Worm (Caenorhabditis elegans) whole organism, L4 larva: Measurements from ENCODE around the gene K08B5.1.
A peak's percentile ranks its signal among the peaks of the same experiment; 100 is the strongest.

ENCODE experiments used
- F37D6.2 ChIP-seq: sonication (generic microtip); optimal IDR thresholded peaks from 2 replicates; lab custom pipeline; 2016; ENCODE audit warnings: mild to moderate bottlenecking, missing genetic modification characterization, missing compliant biosample characterization
- F49E8.2 ChIP-seq: sonication (generic microtip); optimal IDR thresholded peaks from 2 replicates; lab custom pipeline; 2016; ENCODE audit warnings: missing compliant biosample characterization, mild to moderate bottlenecking, missing genetic modification characterization, borderline replicate concordance
- R02D3.7 ChIP-seq: fragments of 150-350 bp; sonication (generic microtip); optimal IDR thresholded peaks from 3 replicates; lab custom pipeline; 2014; ENCODE audit warnings: missing biosample characterization, missing genetic modification characterization
- T26A8.4 ChIP-seq: fragments of 200-800 bp; sonication (Bioruptor generic); IDR thresholded peaks from 2 replicates; pipeline ENCODE4 v1.3.6; 2022; ENCODE audit warnings: missing genetic modification characterization, missing compliant biosample characterization
- Y105C5A.15 ChIP-seq: fragments of 200-800 bp; sonication (Bioruptor generic); IDR thresholded peaks from 2 replicates; pipeline ENCODE4 v1.3.6; 2022; ENCODE audit warnings: missing genetic modification characterization, missing compliant biosample characterization
- Y5F2A.4 ChIP-seq: fragments of 200-800 bp; sonication (Bioruptor generic); optimal IDR thresholded peaks from 2 replicates; lab custom pipeline; 2018; ENCODE audit warnings: mild to moderate bottlenecking, missing genetic modification characterization, missing compliant biosample characterization
- ZK337.2 ChIP-seq: fragments of 200-800 bp; sonication (Bioruptor generic); IDR thresholded peaks from 2 replicates; pipeline ENCODE4 v1.3.6; 2022; ENCODE audit warnings: missing genetic modification reagents, missing genetic modification characterization, missing compliant biosample characterization
- aha-1 ChIP-seq: fragments of 150-350 bp; peaks from one replicate; lab custom pipeline; 2014; ENCODE audit warnings: missing biosample characterization, missing genetic modification characterization
- aly-2 ChIP-seq: sonication (generic microtip); optimal IDR thresholded peaks from 2 replicates; lab custom pipeline; 2018; ENCODE audit warnings: missing biosample characterization, missing genetic modification characterization
- ama-1 ChIP-seq: fragments of 150-350 bp; optimal IDR thresholded peaks from 2 replicates; lab custom pipeline; 2014; ENCODE audit warnings: inconsistent platforms, mixed read lengths
- ceh-28 ChIP-seq: fragments of 150-350 bp; optimal IDR thresholded peaks from 2 replicates; lab custom pipeline; 2014; ENCODE audit warnings: missing biosample characterization, missing genetic modification reagents, missing genetic modification characterization
- ceh-32 ChIP-seq: sonication (generic microtip); optimal IDR thresholded peaks from 2 replicates; lab custom pipeline; 2016; ENCODE audit warnings: mild to moderate bottlenecking, missing genetic modification characterization, missing compliant biosample characterization; ENCODE audit not compliant: poor library complexity
- ceh-44 ChIP-seq: fragments of 200-800 bp; sonication (Bioruptor generic); IDR thresholded peaks from 2 replicates; pipeline ENCODE4 v1.3.6; 2022; ENCODE audit warnings: missing genetic modification reagents, missing genetic modification characterization, missing compliant biosample characterization
- ceh-62 ChIP-seq: sonication (generic microtip); optimal IDR thresholded peaks from 2 replicates; lab custom pipeline; 2017; ENCODE audit warnings: missing biosample characterization, missing genetic modification characterization
- daf-16 ChIP-seq, 3 experiments: sonication (generic microtip); optimal IDR thresholded peaks; 2 replicates each; lab custom pipeline; 2016 to 2017; ENCODE audit warnings: missing genetic modification characterization in 3 of 3, missing genetic modification reagents in 3 of 3, mild to moderate bottlenecking in 2 of 3, missing compliant biosample characterization in 2 of 3, missing biosample characterization in 1 of 3, moderate library complexity in 1 of 3
- daf-19 ChIP-seq: fragments of 200-800 bp; sonication (Bioruptor generic); conservative IDR thresholded peaks from 2 replicates; pipeline ENCODE4 v1.3.6; 2022; ENCODE audit warnings: missing genetic modification characterization, missing compliant biosample characterization
- dmd-8 ChIP-seq: fragments of 200-800 bp; sonication (Bioruptor generic); IDR thresholded peaks from 2 replicates; pipeline ENCODE4 v1.3.6; 2022; ENCODE audit warnings: missing genetic modification characterization, missing compliant biosample characterization
- duxl-1 ChIP-seq: sonication (generic microtip); optimal IDR thresholded peaks from 2 replicates; lab custom pipeline; 2016; ENCODE audit warnings: mild to moderate bottlenecking, missing genetic modification characterization, moderate library complexity, missing compliant biosample characterization; ENCODE audit not compliant: poor library complexity
- egl-27 ChIP-seq: sonication (generic microtip); optimal IDR thresholded peaks from 3 replicates; lab custom pipeline; 2017; ENCODE audit warnings: missing biosample characterization, missing genetic modification reagents, missing genetic modification characterization
- egl-43 ChIP-seq: fragments of 200-800 bp; sonication (Bioruptor generic); IDR thresholded peaks from 2 replicates; pipeline ENCODE4 v1.3.6; 2022; ENCODE audit warnings: missing genetic modification reagents, missing genetic modification characterization, missing compliant biosample characterization
- fos-1 ChIP-seq: fragments of 150-350 bp; optimal IDR thresholded peaks from 2 replicates; lab custom pipeline; 2014; ENCODE audit warnings: missing biosample characterization, missing genetic modification characterization
- gei-8 ChIP-seq: fragments of 200-800 bp; sonication (Bioruptor generic); optimal IDR thresholded peaks from 2 replicates; lab custom pipeline; 2018; ENCODE audit warnings: mild to moderate bottlenecking, missing genetic modification characterization, missing compliant biosample characterization
- hif-1 ChIP-seq, 2 experiments: sonication (generic microtip); optimal IDR thresholded peaks; 2 replicates each; lab custom pipeline; 2016 to 2017; ENCODE audit warnings: missing compliant biosample characterization in 2 of 2, missing genetic modification characterization in 2 of 2, missing genetic modification reagents in 2 of 2, missing genotype in 2 of 2, mild to moderate bottlenecking in 1 of 2
- hlh-11 ChIP-seq: fragments of 200-800 bp; sonication (Bioruptor generic); optimal IDR thresholded peaks from 2 replicates; lab custom pipeline; 2018; ENCODE audit warnings: mild to moderate bottlenecking, missing genetic modification characterization, missing compliant biosample characterization
- lin-1 ChIP-seq: fragments of 200-800 bp; sonication (Bioruptor generic); IDR thresholded peaks from 2 replicates; pipeline ENCODE4 v1.3.6; 2022; ENCODE audit warnings: missing genetic modification reagents, missing genetic modification characterization, missing compliant biosample characterization
- lin-13 ChIP-seq: fragments of 150-350 bp; optimal IDR thresholded peaks from 2 replicates; lab custom pipeline; 2014; ENCODE audit warnings: missing biosample characterization, missing genetic modification reagents, missing genetic modification characterization
- lin-15B ChIP-seq: fragments of 150-350 bp; sonication (generic microtip); optimal IDR thresholded peaks from 3 replicates; lab custom pipeline; 2014; ENCODE audit warnings: missing biosample characterization, missing genetic modification characterization
- lin-29 ChIP-seq: fragments of 200-800 bp; sonication (Bioruptor generic); IDR thresholded peaks from 2 replicates; pipeline ENCODE4 v1.3.6; 2022; ENCODE audit warnings: missing genetic modification reagents, missing genetic modification characterization, missing compliant biosample characterization
- lin-38 ChIP-seq: fragments of 200-800 bp; sonication (Bioruptor generic); IDR thresholded peaks from 2 replicates; pipeline ENCODE4 v1.3.6; 2022; ENCODE audit warnings: missing genetic modification reagents, missing genetic modification characterization, missing compliant biosample characterization
- lin-39 ChIP-seq: fragments of 150-350 bp; optimal IDR thresholded peaks from 2 replicates; lab custom pipeline; 2014; ENCODE audit warnings: missing biosample characterization, missing genetic modification reagents, missing genetic modification characterization
- madf-5 ChIP-seq, 2 experiments: fragments of 200-800 bp; sonication (Bioruptor generic); IDR thresholded peaks; 2 replicates each; pipeline ENCODE4 v1.3.6; 2022; ENCODE audit warnings: missing compliant biosample characterization in 2 of 2, missing genetic modification characterization in 2 of 2
- mdt-29 ChIP-seq: fragments of 200-800 bp; sonication (Bioruptor generic); IDR thresholded peaks from 2 replicates; pipeline ENCODE4 v1.3.6; 2022; ENCODE audit warnings: missing genetic modification reagents, missing genetic modification characterization, missing compliant biosample characterization
- mes-2 ChIP-seq: sonication (generic microtip); optimal IDR thresholded peaks from 2 replicates; lab custom pipeline; 2016; ENCODE audit warnings: missing genotype, mild to moderate bottlenecking, missing genetic modification characterization, missing compliant biosample characterization; ENCODE audit not compliant: poor library complexity, severe bottlenecking
- mxl-2 ChIP-seq: fragments of 200-800 bp; sonication (Bioruptor generic); conservative IDR thresholded peaks from 2 replicates; pipeline ENCODE4 v1.3.6; 2022; ENCODE audit warnings: missing genetic modification reagents, missing genetic modification characterization, missing compliant biosample characterization
- nhr-10 ChIP-seq: fragments of 150-350 bp; optimal IDR thresholded peaks from 2 replicates; lab custom pipeline; 2014; ENCODE audit warnings: missing biosample characterization, missing genetic modification characterization
- nhr-102 ChIP-seq: sonication (generic microtip); optimal IDR thresholded peaks from 2 replicates; lab custom pipeline; 2016; ENCODE audit warnings: mild to moderate bottlenecking, missing genetic modification characterization, moderate library complexity, missing compliant biosample characterization
- nhr-48 ChIP-seq: sonication (generic microtip); optimal IDR thresholded peaks from 2 replicates; lab custom pipeline; 2016; ENCODE audit warnings: mild to moderate bottlenecking, missing genetic modification characterization, missing compliant biosample characterization
- nhr-76 ChIP-seq: fragments of 150-350 bp; optimal IDR thresholded peaks from 2 replicates; lab custom pipeline; 2014; ENCODE audit warnings: missing biosample characterization, missing genetic modification characterization
- nhr-77 ChIP-seq: fragments of 150-350 bp; optimal IDR thresholded peaks from 2 replicates; lab custom pipeline; 2014; ENCODE audit warnings: missing biosample characterization, missing genetic modification characterization
- pqm-1 ChIP-seq: sonication (generic microtip); optimal IDR thresholded peaks from 2 replicates; lab custom pipeline; 2017; ENCODE audit warnings: missing biosample characterization, missing genetic modification characterization
- saeg-2 ChIP-seq: fragments of 200-800 bp; sonication (Bioruptor generic); IDR thresholded peaks from 2 replicates; pipeline ENCODE4 v1.3.6; 2022; ENCODE audit warnings: missing genetic modification reagents, missing genetic modification characterization, missing compliant biosample characterization
- skn-1 ChIP-seq: fragments of 150-350 bp; optimal IDR thresholded peaks from 2 replicates; lab custom pipeline; 2014; ENCODE audit warnings: missing biosample characterization, missing genetic modification characterization
- tra-1 ChIP-seq: fragments of 200-800 bp; sonication (Bioruptor generic); IDR thresholded peaks from 2 replicates; pipeline ENCODE4 v1.3.6; 2022; ENCODE audit warnings: missing genetic modification reagents, missing genetic modification characterization, missing compliant biosample characterization
- unc-130 ChIP-seq: sonication (generic microtip); optimal IDR thresholded peaks from 2 replicates; lab custom pipeline; 2016; ENCODE audit warnings: missing genetic modification reagents, missing genetic modification characterization, missing compliant biosample characterization
- vab-7 ChIP-seq: fragments of 200-800 bp; sonication (Bioruptor generic); IDR thresholded peaks from 2 replicates; pipeline ENCODE4 v1.3.6; 2022; ENCODE audit warnings: missing genetic modification reagents, missing genetic modification characterization, missing compliant biosample characterization
- zip-11 ChIP-seq: fragments of 200-800 bp; sonication (Bioruptor generic); IDR thresholded peaks from 2 replicates; pipeline ENCODE4 v1.3.6; 2022; ENCODE audit warnings: missing genetic modification characterization, missing compliant biosample characterization

Gene K08B5.1

ce11 chrX:16553845-16554426, 4.3 kb upstream of the K08B5.1 start, which contains the start of gene K08B5.2 (continued):
- TF ChIP-seq zip-11 (no peak), daf-19 (GFP tag; lab: Robert Waterston, UW) (no peak), nhr-10 (tag; lab: Kevin White, UChicago) (no peak), mdt-29 (GFP tag; lab: Robert Waterston, UW) (no peak), aly-2 (tag; lab: Kevin White, UChicago) (no peak), daf-16 (GFP tag; optimal IDR thresholded peaks at IDR 0.05; lab: Kevin White, UChicago) (peak in 1 of 2 experiments; percentile 95), daf-16 (tag; optimal IDR thresholded peaks at IDR 0.05; lab: Kevin White, UChicago) (peak; percentile 96), duxl-1 (tag; lab: Kevin White, UChicago) (no peak)

- TF ChIP-seq nhr-77 (tag; lab: Kevin White, UChicago) (no peak), lin-15B (tag; lab: Kevin White, UChicago) (no peak), unc-130 (GFP tag; lab: Kevin White, UChicago) (no peak), aha-1 (tag; lab: Kevin White, UChicago) (peak; percentile 57), ZK337.2 (no peak), ceh-32 (tag; lab: Kevin White, UChicago) (no peak)
- TF ChIP-seq, all 104 proteins: peak for 1
Observed at ce11 chrX:16555726-16556125, 2.5 kb upstream of the K08B5.1 start.

- TF ChIP-seq fos-1 (tag; lab: Kevin White, UChicago), result no peak
- no peak for TF ChIP-seq saeg-2
- peak in 1 of 2 experiments; percentile 46 for TF ChIP-seq daf-16 (GFP tag; optimal IDR thresholded peaks at IDR 0.05; lab: Kevin White, UChicago)
- peak; percentile 44 for TF ChIP-seq daf-16 (tag; optimal IDR thresholded peaks at IDR 0.05; lab: Kevin White, UChicago)
- TF ChIP-seq unc-130 (GFP tag; lab: Kevin White, UChicago), result peak; percentile 9
- no peak for TF ChIP-seq lin-13 (GFP tag; lab: Kevin White, UChicago)
- no peak for TF ChIP-seq zip-11
- peak; percentile 6 for TF ChIP-seq nhr-48
- no peak for TF ChIP-seq nhr-76 (tag; lab: Kevin White, UChicago)
- TF ChIP-seq skn-1 (tag; lab: Kevin White, UChicago), result no peak
- peak; percentile 66 for TF ChIP-seq vab-7 (GFP tag; lab: Robert Waterston, UW)
- TF ChIP-seq lin-1 (GFP tag; lab: Robert Waterston, UW), result peak; percentile 50; the same call in 1 of the 2 replicates
- no peak for TF ChIP-seq egl-43
- 0 out of 2 replicates have a peak, but pooled peaks have one; percentile 28 for TF ChIP-seq T26A8.4 (GFP tag; lab: Robert Waterston, UW)
- TF ChIP-seq F37D6.2 (tag; lab: Kevin White, UChicago), result no peak
- no peak for TF ChIP-seq ceh-62 (tag; lab: Kevin White, UChicago)
- no peak for TF ChIP-seq mxl-2
- TF ChIP-seq Y105C5A.15 (GFP tag; lab: Robert Waterston, UW), result no peak
- TF ChIP-seq ceh-44 (GFP tag; lab: Robert Waterston, UW), result no peak
- peak; percentile 40; the same call in 1 of the 2 replicates for TF ChIP-seq tra-1
- TF ChIP-seq ama-1 (lab: Kevin White, UChicago), result no peak
- TF ChIP-seq nhr-102 (tag; lab: Kevin White, UChicago), result no peak
- no peak for TF ChIP-seq ceh-28 (tag; lab: Kevin White, UChicago)
- TF ChIP-seq F49E8.2 (tag; lab: Kevin White, UChicago), result no peak
- TF ChIP-seq dmd-8, result 0 out of 2 replicates have a peak, but pooled peaks have one; percentile 54
- no peak for TF ChIP-seq lin-38 (GFP tag; lab: Robert Waterston, UW)
- TF ChIP-seq mes-2 (tag; lab: Kevin White, UChicago), result peak; percentile 57
- TF ChIP-seq Y5F2A.4 (GFP tag; lab: Kevin White, UChicago), result no peak
- TF ChIP-seq lin-29 (GFP tag; lab: Robert Waterston, UW), result no peak
- TF ChIP-seq madf-5 (GFP tag; IDR thresholded peaks at IDR 0.05; lab: Robert Waterston, UW), result no peak
- no peak for TF ChIP-seq gei-8 (GFP tag; lab: Kevin White, UChicago)
- TF ChIP-seq pqm-1 (tag; lab: Kevin White, UChicago), result no peak
- TF ChIP-seq hif-1 (tag; optimal IDR thresholded peaks at IDR 0.05; lab: Kevin White, UChicago), result no peak
- TF ChIP-seq lin-39 (tag; lab: Kevin White, UChicago), result no peak
- TF ChIP-seq egl-27 (tag; lab: Kevin White, UChicago), result no peak
- TF ChIP-seq R02D3.7 (tag; lab: Kevin White, UChicago), result no peak
- peak; percentile 45 for TF ChIP-seq hlh-11 (tag; lab: Kevin White, UChicago)
Observed at ce11 chrX:16558776-16559175, 542 bp downstream of the K08B5.1 start.
